Fruit fly (Drosophila melanogaster) whole organism, wandering third instar larva: ENCODE data around the gene app.

Experiments
- Abd-B ChIP-seq: fragments of >200 bp; optimal IDR thresholded peaks from 2 replicates; lab custom pipeline; 2017; ENCODE audit warnings: missing biosample characterization, missing genetic modification characterization
- CG32264 ChIP-seq: fragments of 200-800 bp; sonication (Bioruptor generic); optimal IDR thresholded peaks from 2 replicates; lab custom pipeline; 2016; ENCODE audit warnings: missing biosample characterization, missing genetic modification characterization
- CG9705 ChIP-seq: fragments of 200-800 bp; sonication (Bioruptor generic); optimal IDR thresholded peaks from 2 replicates; lab custom pipeline; 2018; ENCODE audit warnings: missing biosample characterization, mild to moderate bottlenecking, missing genetic modification characterization
- CrebA ChIP-seq: fragments of 200-800 bp; sonication (Bioruptor generic); optimal IDR thresholded peaks from 2 replicates; lab custom pipeline; 2016; ENCODE audit warnings: missing biosample characterization, mild to moderate bottlenecking, missing genetic modification characterization, borderline replicate concordance
- Dfd ChIP-seq: fragments of >200 bp; optimal IDR thresholded peaks from 2 replicates; lab custom pipeline; 2017; ENCODE audit warnings: missing biosample characterization, missing genetic modification characterization
- Dif ChIP-seq: fragments of 200-275, 200-300 bp; sonication (Bioruptor generic); optimal IDR thresholded peaks from 2 replicates; lab custom pipeline; 2018; ENCODE audit warnings: missing biosample characterization, missing genetic modification characterization; ENCODE audit not compliant: partially characterized antibody
- GATAd ChIP-seq: sonication (Bioruptor generic); optimal IDR thresholded peaks from 2 replicates; lab custom pipeline; 2016; ENCODE audit warnings: missing biosample characterization, missing genetic modification characterization
- HLH106 ChIP-seq: fragments of 200-800 bp; optimal IDR thresholded peaks from 3 replicates; lab custom pipeline; 2019; ENCODE audit warnings: missing biosample characterization, mild to moderate bottlenecking, missing genetic modification characterization, moderate library complexity
- Hnf4 ChIP-seq: fragments of 200-800 bp; sonication (Bioruptor generic); optimal IDR thresholded peaks from 2 replicates; lab custom pipeline; 2016; ENCODE audit warnings: missing biosample characterization, mild to moderate bottlenecking, missing genetic modification characterization
- Hr78 ChIP-seq: fragments of >200 bp; optimal IDR thresholded peaks from 2 replicates; lab custom pipeline; 2017; ENCODE audit warnings: missing biosample characterization, missing genetic modification characterization
- Hr83 ChIP-seq: fragments of 200-300 bp; sonication (Bioruptor generic); optimal IDR thresholded peaks from 2 replicates; lab custom pipeline; 2016; ENCODE audit warnings: missing biosample characterization, mild to moderate bottlenecking, missing genetic modification characterization, moderate library complexity; ENCODE audit not compliant: poor library complexity, severe bottlenecking
- Jra ChIP-seq: sonication (Bioruptor generic); optimal IDR thresholded peaks from 2 replicates; lab custom pipeline; 2016; ENCODE audit warnings: missing biosample characterization, missing genetic modification characterization
- Mio ChIP-seq: sonication (Bioruptor generic); optimal IDR thresholded peaks from 2 replicates; lab custom pipeline; 2016; ENCODE audit warnings: missing biosample characterization, missing genetic modification characterization
- Myc ChIP-seq: fragments of >200 bp; optimal IDR thresholded peaks from 2 replicates; lab custom pipeline; 2017
- N ChIP-seq: fragments of >200 bp; optimal IDR thresholded peaks from 2 replicates; lab custom pipeline; 2018; ENCODE audit warnings: missing biosample characterization, missing external identifiers, missing genetic modification characterization
- OdsH ChIP-seq: fragments of 200-800 bp; sonication (Bioruptor generic); optimal IDR thresholded peaks from 2 replicates; lab custom pipeline; 2016; ENCODE audit warnings: missing biosample characterization, mild to moderate bottlenecking, missing genetic modification characterization
- Rel ChIP-seq, 2 experiments: fragments of 200-800 bp; sonication (Bioruptor generic) in 1 of 2; optimal IDR thresholded peaks; 2 replicates in 1 of 2; 3 replicates in 1 of 2; lab custom pipeline; 2016 to 2019; ENCODE audit warnings: mild to moderate bottlenecking in 2 of 2, missing biosample characterization in 2 of 2, missing genetic modification characterization in 2 of 2, moderate library complexity in 1 of 2
- Sp1 ChIP-seq: fragments of 200-800 bp; sonication (Bioruptor generic); optimal IDR thresholded peaks from 3 replicates; lab custom pipeline; 2019; ENCODE audit warnings: missing biosample characterization, mild to moderate bottlenecking, missing genetic modification characterization, moderate library complexity
- Vsx2 ChIP-seq: fragments of 200-300, 225-300 bp; sonication (Bioruptor generic); optimal IDR thresholded peaks from 2 replicates; lab custom pipeline; 2018; ENCODE audit warnings: missing biosample characterization, missing genetic modification characterization; ENCODE audit not compliant: partially characterized antibody
- br ChIP-seq: fragments of 200-800 bp; sonication (Bioruptor generic); optimal IDR thresholded peaks from 2 replicates; lab custom pipeline; 2016; ENCODE audit warnings: missing biosample characterization, missing genetic modification characterization
- brk ChIP-seq: fragments of 200-800 bp; sonication (Bioruptor generic); optimal IDR thresholded peaks from 2 replicates; lab custom pipeline; 2016; ENCODE audit warnings: missing biosample characterization, mild to moderate bottlenecking, missing genetic modification characterization
- dl ChIP-seq, 2 experiments: fragments of 175-275, 200-275 bp in 1 of 2; fragments of 200-275 bp in 1 of 2; sonication (Bioruptor generic); optimal IDR thresholded peaks; lab custom pipeline; 2018; ENCODE audit warnings: mild to moderate bottlenecking in 2 of 2, missing biosample characterization in 2 of 2, missing genetic modification characterization in 2 of 2, moderate library complexity in 2 of 2; ENCODE audit not compliant: partially characterized antibody in 2 of 2, insufficient read depth in 1 of 2
- dmrt93B ChIP-seq: fragments of 200-800 bp; sonication (Bioruptor generic); optimal IDR thresholded peaks from 2 replicates; lab custom pipeline; 2018; ENCODE audit warnings: missing biosample characterization, mild to moderate bottlenecking, missing genetic modification characterization
- dsf ChIP-seq: sonication (Bioruptor generic); optimal IDR thresholded peaks from 2 replicates; lab custom pipeline; 2016; ENCODE audit warnings: missing biosample characterization, missing genetic modification characterization, borderline replicate concordance
- ey ChIP-seq: fragments of 200-800 bp; sonication (Bioruptor generic); optimal IDR thresholded peaks from 2 replicates; lab custom pipeline; 2016; ENCODE audit warnings: missing biosample characterization, missing genetic modification characterization
- foxo ChIP-seq, 2 experiments: fragments of 200-800 bp; sonication (Bioruptor generic); optimal IDR thresholded peaks; 2 replicates in 1 of 2; 3 replicates in 1 of 2; lab custom pipeline; 2016 to 2017; ENCODE audit warnings: missing biosample characterization in 2 of 2, missing genetic modification characterization in 2 of 2
- fru ChIP-seq: fragments of 200-800 bp; sonication (Bioruptor generic); optimal IDR thresholded peaks from 3 replicates; lab custom pipeline; 2016; ENCODE audit warnings: missing biosample characterization, mild to moderate bottlenecking, missing genetic modification characterization
- h ChIP-seq: fragments of 200-800 bp; sonication (Bioruptor generic); optimal IDR thresholded peaks from 3 replicates; lab custom pipeline; 2016; ENCODE audit warnings: missing biosample characterization, mild to moderate bottlenecking, missing genetic modification characterization
- jim ChIP-seq: fragments of 175-275, 200-325 bp; sonication (Bioruptor generic); optimal IDR thresholded peaks from 2 replicates; lab custom pipeline; 2016; ENCODE audit warnings: missing biosample characterization, mild to moderate bottlenecking, missing genetic modification characterization
- lola ChIP-seq: fragments of >200 bp; optimal IDR thresholded peaks from 2 replicates; lab custom pipeline; 2017; ENCODE audit warnings: missing biosample characterization, missing genetic modification characterization
- pan ChIP-seq: fragments of >200 bp; optimal IDR thresholded peaks from 2 replicates; lab custom pipeline; 2017
- psq ChIP-seq: fragments of 200-800 bp; sonication (Bioruptor generic); optimal IDR thresholded peaks from 3 replicates; lab custom pipeline; 2017; ENCODE audit warnings: missing biosample characterization, mild to moderate bottlenecking, missing genetic modification characterization, moderate library complexity
- rgr ChIP-seq: fragments of 200-800 bp; sonication (Bioruptor generic); optimal IDR thresholded peaks from 3 replicates; lab custom pipeline; 2016; ENCODE audit warnings: missing biosample characterization, mild to moderate bottlenecking, missing genetic modification characterization
- sage ChIP-seq: fragments of 200-800 bp; sonication (Bioruptor generic); optimal IDR thresholded peaks from 2 replicates; lab custom pipeline; 2016; ENCODE audit warnings: missing biosample characterization, mild to moderate bottlenecking, missing genetic modification characterization
- sv ChIP-seq: fragments of 200-800 bp; sonication (Bioruptor generic); optimal IDR thresholded peaks from 3 replicates; lab custom pipeline; 2016; ENCODE audit warnings: missing biosample characterization, missing genetic modification characterization
- tai ChIP-seq: sonication (Bioruptor generic); optimal IDR thresholded peaks from 2 replicates; lab custom pipeline; 2016; ENCODE audit warnings: missing biosample characterization, missing genetic modification characterization
- usp ChIP-seq: fragments of >200 bp; optimal IDR thresholded peaks from 2 replicates; lab custom pipeline; 2017; ENCODE audit warnings: missing biosample characterization, missing genetic modification characterization
- woc ChIP-seq: sonication (Bioruptor generic); optimal IDR thresholded peaks from 2 replicates; lab custom pipeline; 2016; ENCODE audit warnings: missing biosample characterization, mild to moderate bottlenecking, missing genetic modification characterization

The app gene

DNA sequence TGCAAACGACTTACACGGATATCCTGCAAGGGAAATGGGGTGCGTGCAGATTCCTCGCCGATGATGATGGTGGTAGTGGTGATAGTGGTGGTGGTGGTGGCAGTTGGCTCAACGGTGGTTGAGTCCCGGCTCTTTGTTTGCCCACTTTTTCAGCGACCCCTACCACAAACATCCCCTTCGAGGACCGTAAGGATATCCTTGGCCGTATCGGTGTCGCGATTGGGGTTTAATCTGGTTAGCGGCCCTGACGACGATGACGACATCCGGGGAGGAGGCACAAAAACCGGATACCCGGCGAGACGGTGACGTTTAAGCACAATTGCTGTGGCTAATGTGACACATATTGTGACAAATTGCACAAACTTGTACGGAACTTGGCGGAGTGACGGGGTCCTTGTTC lies 23.0 kb upstream of the app start:
- TF ChIP-seq Jra (GFP tag; lab: Kevin White, UChicago): no peak

DNA sequence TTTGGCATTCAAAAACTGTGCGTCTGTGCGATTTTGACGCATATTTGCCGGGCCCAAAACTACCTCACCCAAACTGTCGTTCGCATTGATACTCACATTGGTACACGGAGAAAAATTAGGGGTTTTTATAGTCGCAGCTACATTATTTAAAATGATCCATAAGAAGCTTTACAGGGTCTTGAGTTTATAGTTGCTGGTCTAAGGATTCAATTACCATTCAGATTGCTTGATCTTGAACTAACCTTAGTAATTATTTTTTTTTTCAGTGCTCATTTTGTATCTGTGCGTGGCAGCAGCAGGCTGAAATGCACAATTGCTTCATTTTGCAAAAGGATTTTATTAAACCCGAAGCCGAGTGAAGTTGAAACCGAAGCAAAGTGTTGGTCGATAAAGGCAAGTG lies 20.7 kb upstream of the app start:
- TF ChIP-seq psq (no peak), Rel (GFP tag; optimal IDR thresholded peaks at IDR 0.05; lab: Kevin White, UChicago) (no peak), Rel (tag; optimal IDR thresholded peaks at IDR 0.05; lab: Kevin White, UChicago) (no peak), N (no peak), Myc (lab: Kevin White, UChicago) (no peak)

dm6 chr3L:12277880-12278287 lies 11.2 kb upstream of the app start:
- TF ChIP-seq sv (GFP tag; lab: Kevin White, UChicago) (no peak), CG32264 (no peak), dsf (GFP tag; lab: Kevin White, UChicago) (no peak), Rel (GFP tag; optimal IDR thresholded peaks at IDR 0.05; lab: Kevin White, UChicago) (no peak), Rel (tag; optimal IDR thresholded peaks at IDR 0.05; lab: Kevin White, UChicago) (no peak), br (GFP tag; lab: Kevin White, UChicago) (no peak), h (GFP tag; lab: Kevin White, UChicago) (no peak), Mio (no peak), Sp1 (no peak), Myc (lab: Kevin White, UChicago) (no peak)
- TF ChIP-seq, all 38 proteins: peak for 0

DNA sequence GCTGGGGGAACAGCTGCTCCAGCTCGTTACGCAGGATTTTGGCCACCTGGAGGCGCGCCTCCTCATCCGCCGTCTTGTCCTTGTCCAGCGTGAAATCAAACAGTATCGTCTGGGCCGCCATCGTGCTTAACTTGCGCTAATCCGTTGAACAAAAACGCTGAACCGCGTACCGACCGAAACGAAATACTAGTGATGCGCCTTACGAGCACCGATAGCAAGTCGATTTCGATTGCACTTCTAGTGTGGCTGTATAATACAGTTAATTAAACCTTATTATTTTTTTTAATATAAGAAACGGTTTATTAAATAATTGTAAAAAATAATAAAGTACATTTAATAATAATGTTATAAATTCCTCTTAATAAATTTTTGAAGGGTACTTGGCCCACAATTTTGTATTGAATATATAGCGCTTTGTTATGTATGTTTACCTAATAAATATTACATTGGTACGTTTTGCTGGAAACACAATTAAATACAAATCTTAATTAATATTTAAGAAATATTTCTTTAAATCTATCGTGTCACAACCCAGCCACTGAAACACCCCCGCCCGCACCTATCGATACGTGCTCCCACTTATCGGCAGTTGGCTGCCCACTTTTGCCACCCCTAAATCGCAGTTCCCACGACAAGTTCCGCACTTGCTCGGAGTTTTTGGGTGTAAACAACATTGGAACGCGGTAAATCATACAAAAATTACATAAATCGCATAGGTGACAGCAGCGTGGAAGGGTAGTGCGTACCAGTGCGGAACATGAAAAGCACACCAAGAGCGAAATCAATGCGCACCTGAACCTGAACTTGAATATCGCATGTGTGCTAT lies 10.6 kb upstream of the app start, which contains the start of the genes Sms and INPP5E:
TSS of gene Sms (minus strand) at position 198 of the 826 bp plus-strand sequence.
TSS of gene INPP5E (plus strand) at position 602 of the 826 bp plus-strand sequence.
- TF ChIP-seq dmrt93B (GFP tag; lab: Kevin White, UChicago): peak; percentile 6
- TF ChIP-seq Myc (lab: Kevin White, UChicago): no peak
- TF ChIP-seq brk (GFP tag; lab: Kevin White, UChicago): no peak
- TF ChIP-seq br (GFP tag; lab: Kevin White, UChicago): no peak
- peak in 1 of 2 experiments; percentile 60 for TF ChIP-seq foxo (GFP tag; optimal IDR thresholded peaks at IDR 0.05; lab: Kevin White, UChicago)
- TF ChIP-seq Hnf4: no peak
- TF ChIP-seq dsf (GFP tag; lab: Kevin White, UChicago): peak; percentile 3
- no peak for TF ChIP-seq Dif (GFP tag; lab: Kevin White, UChicago)
- peak; percentile 4 for TF ChIP-seq CG9705 (GFP tag; lab: Kevin White, UChicago)
- peak; percentile 60 for TF ChIP-seq psq
- TF ChIP-seq CG32264: no peak
- TF ChIP-seq Hr78: no peak
- TF ChIP-seq fru: peak; percentile 14
- TF ChIP-seq ey (GFP tag; lab: Kevin White, UChicago): peak; percentile 37
- TF ChIP-seq Dfd (GFP tag; lab: Kevin White, UChicago): no peak
- TF ChIP-seq CrebA (GFP tag; lab: Kevin White, UChicago): no peak
- TF ChIP-seq tai: no peak
- TF ChIP-seq sv (GFP tag; lab: Kevin White, UChicago): peak; percentile 4
- TF ChIP-seq jim: no peak
- TF ChIP-seq Jra (GFP tag; lab: Kevin White, UChicago): no peak
- TF ChIP-seq rgr (GFP tag; lab: Kevin White, UChicago): peak; percentile 46
- no peak for TF ChIP-seq lola (GFP tag; lab: Kevin White, UChicago)
- no peak for TF ChIP-seq N
- TF ChIP-seq HLH106 (tag; lab: Kevin White, UChicago): peak; percentile 61
- TF ChIP-seq pan (lab: Kevin White, UChicago): no peak
- no peak for TF ChIP-seq usp
- TF ChIP-seq h (GFP tag; lab: Kevin White, UChicago): peak; percentile 33
- no peak for TF ChIP-seq sage (GFP tag; lab: Kevin White, UChicago)
- no peak for TF ChIP-seq Rel (GFP tag; optimal IDR thresholded peaks at IDR 0.05; lab: Kevin White, UChicago)
- TF ChIP-seq Rel (tag; optimal IDR thresholded peaks at IDR 0.05; lab: Kevin White, UChicago): peak; percentile 94
- no peak for TF ChIP-seq Mio
- peak; percentile 16 for TF ChIP-seq woc (GFP tag; lab: Kevin White, UChicago)
- no peak for TF ChIP-seq GATAd
- peak; percentile 34 for TF ChIP-seq Sp1
- TF ChIP-seq Hr83 (GFP tag; lab: Kevin White, UChicago): peak; percentile 85
- no peak for TF ChIP-seq Abd-B (GFP tag; lab: Kevin White, UChicago)
- TF ChIP-seq Vsx2 (GFP tag; lab: Kevin White, UChicago): no peak
- TF ChIP-seq dl (GFP tag; optimal IDR thresholded peaks at IDR 0.05; lab: Kevin White, UChicago; ENCODE audit: insufficient read depth in 1 of 2, partially characterized antibody in 2 of 2): no peak
- TF ChIP-seq OdsH (GFP tag; lab: Kevin White, UChicago): peak; percentile 31
